Fruit fly (Drosophila melanogaster) whole organism, embryonic: Measurements from ENCODE around the gene CG5509.

Source experiments
- Abd-B ChIP-seq: fragments of 200-800 bp; sonication (Bioruptor generic); optimal IDR thresholded peaks from 2 replicates; lab custom pipeline; 2018; ENCODE audit warnings: missing biosample characterization, mild to moderate bottlenecking, missing genetic modification characterization, moderate library complexity
- B-H1 ChIP-seq: fragments of 200-800 bp; sonication (Bioruptor generic); IDR thresholded peaks from 3 replicates; pipeline ENCODE4 v1.3.6; 2022; ENCODE audit warnings: missing biosample characterization, missing genetic modification characterization
- Bdp1 ChIP-seq: fragments of 200-800 bp; sonication (Bioruptor generic); optimal IDR thresholded peaks from 3 replicates; lab custom pipeline; 2016; ENCODE audit warnings: missing biosample characterization, missing genetic modification characterization
- BtbVII ChIP-seq: fragments of 200-800 bp; sonication (Bioruptor generic); optimal IDR thresholded peaks from 3 replicates; lab custom pipeline; 2017; ENCODE audit warnings: missing biosample characterization, mild to moderate bottlenecking, missing genetic modification characterization
- CG10274 ChIP-seq: fragments of 200-800 bp; sonication (Bioruptor generic); optimal IDR thresholded peaks from 3 replicates; lab custom pipeline; 2017; ENCODE audit warnings: missing biosample characterization, mild to moderate bottlenecking, missing genetic modification characterization
- CG10959 ChIP-seq: fragments of 200-800 bp; sonication (Bioruptor generic); IDR thresholded peaks from 2 replicates; pipeline ENCODE4 v1.3.6; 2022; ENCODE audit warnings: missing biosample characterization, missing genetic modification characterization
- CG12299 ChIP-seq: fragments of 200-800 bp; sonication (Bioruptor generic); optimal IDR thresholded peaks from 2 replicates; lab custom pipeline; 2018; ENCODE audit warnings: missing biosample characterization, mild to moderate bottlenecking, missing genetic modification characterization
- CG12942 ChIP-seq: fragments of 200-800 bp; sonication (Bioruptor generic); optimal IDR thresholded peaks from 3 replicates; lab custom pipeline; 2016; ENCODE audit warnings: missing biosample characterization, missing genetic modification characterization
- CG13287 ChIP-seq: fragments of 200-800 bp; sonication (Bioruptor generic); IDR thresholded peaks from 2 replicates; pipeline ENCODE4 v1.3.6; 2022; ENCODE audit warnings: missing biosample characterization, missing genetic modification characterization; ENCODE audit not compliant: partially characterized antibody
- CG13894 ChIP-seq: fragments of 200-800 bp; sonication (Bioruptor generic); optimal IDR thresholded peaks from 3 replicates; lab custom pipeline; 2018; ENCODE audit warnings: missing biosample characterization, mild to moderate bottlenecking, missing genetic modification characterization, moderate library complexity
- CG17568 ChIP-seq: fragments of 200-800 bp; sonication (Bioruptor generic); optimal IDR thresholded peaks from 2 replicates; lab custom pipeline; 2018; ENCODE audit warnings: missing biosample characterization, mild to moderate bottlenecking, missing genetic modification characterization, moderate library complexity
- CG17829 ChIP-seq: fragments of 200-800 bp; optimal IDR thresholded peaks from 2 replicates; lab custom pipeline; 2019; ENCODE audit warnings: missing biosample characterization, mild to moderate bottlenecking, missing genetic modification characterization, moderate library complexity
- CG30020 ChIP-seq: fragments of 200-800 bp; optimal IDR thresholded peaks from 2 replicates; lab custom pipeline; 2019; ENCODE audit warnings: missing biosample characterization, mild to moderate bottlenecking, missing genetic modification characterization, moderate library complexity
- CG33557 ChIP-seq: fragments of 200-800 bp; sonication (Bioruptor generic); optimal IDR thresholded peaks from 2 replicates; lab custom pipeline; 2019; ENCODE audit warnings: missing biosample characterization, mild to moderate bottlenecking, missing genetic modification characterization, moderate library complexity
- CG34224 ChIP-seq: fragments of 200-800 bp; sonication (Bioruptor generic); IDR thresholded peaks from 3 replicates; pipeline ENCODE4 v1.3.6; 2022; ENCODE audit warnings: missing biosample characterization, missing genetic modification characterization; ENCODE audit not compliant: partially characterized antibody
- CG34422 ChIP-seq: fragments of 200-800 bp; sonication (Bioruptor generic); IDR thresholded peaks from 3 replicates; pipeline ENCODE4 v1.3.6; 2022; ENCODE audit warnings: missing biosample characterization, missing genetic modification characterization
- CG6813 ChIP-seq: fragments of 200-800 bp; sonication (Bioruptor generic); optimal IDR thresholded peaks from 2 replicates; lab custom pipeline; 2017; ENCODE audit warnings: missing biosample characterization, missing genetic modification characterization, mild to moderate bottlenecking, moderate library complexity, missing genetic modification reagents
- CG8281 ChIP-seq: fragments of 200-800 bp; sonication (Bioruptor generic); optimal IDR thresholded peaks from 2 replicates; lab custom pipeline; 2018; ENCODE audit warnings: missing biosample characterization, mild to moderate bottlenecking, missing genetic modification characterization, moderate library complexity
- CG9876 ChIP-seq: fragments of 200-800 bp; sonication (Bioruptor generic); optimal IDR thresholded peaks from 2 replicates; lab custom pipeline; 2016; ENCODE audit warnings: missing biosample characterization, missing genetic modification characterization
- Fer3 ChIP-seq: fragments of 200-800 bp; sonication (Bioruptor generic); optimal IDR thresholded peaks from 2 replicates; lab custom pipeline; 2018; ENCODE audit warnings: missing biosample characterization, mild to moderate bottlenecking, missing genetic modification characterization, moderate library complexity
- Hr3 ChIP-seq: fragments of 200-800 bp; sonication (Bioruptor generic); optimal IDR thresholded peaks from 3 replicates; lab custom pipeline; 2016; ENCODE audit warnings: missing biosample characterization, missing genetic modification characterization
- Hsf ChIP-seq: fragments of 200-800 bp; sonication (Bioruptor generic); optimal IDR thresholded peaks from 3 replicates; lab custom pipeline; 2016; ENCODE audit warnings: missing biosample characterization, missing genetic modification characterization
- Lim3 ChIP-seq: fragments of 200-800 bp; sonication (Bioruptor generic); IDR thresholded peaks from 2 replicates; pipeline ENCODE4 v1.3.6; 2022; ENCODE audit warnings: missing biosample characterization, missing genetic modification characterization
- Mrtf ChIP-seq: fragments of 200-800 bp; sonication (Bioruptor generic); IDR thresholded peaks from 3 replicates; pipeline ENCODE4 v1.3.6; 2022; ENCODE audit warnings: missing biosample characterization, missing genetic modification characterization
- Oaz ChIP-seq: fragments of 200-800 bp; sonication (Bioruptor generic); IDR thresholded peaks from 2 replicates; pipeline ENCODE4 v1.3.6; 2022; ENCODE audit warnings: missing biosample characterization, missing genetic modification characterization
- Oli ChIP-seq: fragments of 200-800 bp; sonication (Bioruptor generic); optimal IDR thresholded peaks from 2 replicates; lab custom pipeline; 2018; ENCODE audit warnings: missing biosample characterization, mild to moderate bottlenecking, missing genetic modification characterization, moderate library complexity
- Ptx1 ChIP-seq: fragments of 200-800 bp; sonication (Bioruptor generic); IDR thresholded peaks from 2 replicates; pipeline ENCODE4 v1.3.6; 2022; ENCODE audit warnings: missing biosample characterization, missing genetic modification characterization
- Rx ChIP-seq: fragments of 200-800 bp; sonication (Bioruptor generic); IDR thresholded peaks from 2 replicates; pipeline ENCODE4 v1.3.6; 2022; ENCODE audit warnings: missing biosample characterization, missing genetic modification characterization
- Sin3A ChIP-seq: fragments of >200 bp; optimal IDR thresholded peaks from 2 replicates; lab custom pipeline; 2018
- ab ChIP-seq: fragments of 200-800 bp; sonication (Bioruptor generic); optimal IDR thresholded peaks from 2 replicates; lab custom pipeline; 2016; ENCODE audit warnings: missing biosample characterization, missing genetic modification characterization
- ash1 ChIP-seq: fragments of 200-800 bp; sonication (Bioruptor generic); optimal IDR thresholded peaks from 2 replicates; lab custom pipeline; 2018; ENCODE audit warnings: missing biosample characterization, mild to moderate bottlenecking, missing genetic modification characterization
- ato ChIP-seq: fragments of 200-800 bp; sonication (Bioruptor generic); IDR thresholded peaks from 2 replicates; pipeline ENCODE4 v1.3.6; 2022; ENCODE audit warnings: missing biosample characterization, missing genetic modification characterization; ENCODE audit not compliant: partially characterized antibody
- bsh ChIP-seq, 2 experiments: fragments of 200-800 bp; sonication (Bioruptor generic); optimal IDR thresholded peaks; 2 replicates each; lab custom pipeline; 2017 to 2018; ENCODE audit warnings: mild to moderate bottlenecking in 2 of 2, missing biosample characterization in 2 of 2, missing genetic modification characterization in 2 of 2, moderate library complexity in 1 of 2
- cato ChIP-seq: fragments of 200-800 bp; sonication (Bioruptor generic); optimal IDR thresholded peaks from 2 replicates; lab custom pipeline; 2016; ENCODE audit warnings: missing biosample characterization, missing genetic modification characterization, borderline replicate concordance
- grau ChIP-seq: fragments of 200-800 bp; optimal IDR thresholded peaks from 3 replicates; lab custom pipeline; 2019; ENCODE audit warnings: missing biosample characterization, mild to moderate bottlenecking, missing genetic modification characterization, moderate library complexity
- gt ChIP-seq: fragments of 200-800 bp; sonication (Bioruptor generic); IDR thresholded peaks from 2 replicates; pipeline ENCODE4 v1.3.6; 2022; ENCODE audit warnings: missing biosample characterization, missing genetic modification characterization
- ham ChIP-seq: fragments of 200-800 bp; sonication (Bioruptor generic); IDR thresholded peaks from 2 replicates; pipeline ENCODE4 v1.3.6; 2022; ENCODE audit warnings: missing biosample characterization, missing genetic modification characterization
- her ChIP-seq: fragments of 200-800 bp; sonication (Bioruptor generic); optimal IDR thresholded peaks from 2 replicates; lab custom pipeline; 2016; ENCODE audit warnings: missing biosample characterization, missing genetic modification characterization
- hkb ChIP-seq, 2 experiments: fragments of 200-800 bp in 1 of 2; fragments of >200 bp in 1 of 2; sonication (Bioruptor generic) in 1 of 2; IDR thresholded peaks in 1 of 2; optimal IDR thresholded peaks in 1 of 2; 2 replicates each; pipeline versions ENCODE4 v1.3.6 to Lab custom; 2017 to 2022; ENCODE audit warnings: missing biosample characterization in 1 of 2, missing genetic modification characterization in 1 of 2
- lmd ChIP-seq: fragments of 200-800 bp; sonication (Bioruptor generic); IDR thresholded peaks from 2 replicates; pipeline ENCODE4 v1.3.6; 2022; ENCODE audit warnings: missing biosample characterization, missing genetic modification characterization
- odd ChIP-seq: fragments of 200-800 bp; sonication (Bioruptor generic); optimal IDR thresholded peaks from 2 replicates; lab custom pipeline; 2017; ENCODE audit warnings: missing biosample characterization, mild to moderate bottlenecking, missing genetic modification characterization
- onecut ChIP-seq: fragments of 200-800 bp; sonication (Bioruptor generic); IDR thresholded peaks from 2 replicates; pipeline ENCODE4 v1.3.6; 2022; ENCODE audit warnings: missing biosample characterization, missing genetic modification characterization
- pho ChIP-seq: fragments of 200-800 bp; sonication (Bioruptor generic); optimal IDR thresholded peaks from 2 replicates; lab custom pipeline; 2016; ENCODE audit warnings: missing biosample characterization, missing genetic modification characterization
- scrt ChIP-seq: fragments of 200-800 bp; sonication (Bioruptor generic); optimal IDR thresholded peaks from 2 replicates; lab custom pipeline; 2018; ENCODE audit warnings: missing biosample characterization, mild to moderate bottlenecking, missing genetic modification characterization, moderate library complexity
- slbo ChIP-seq: fragments of 200-800 bp; sonication (Bioruptor generic); IDR thresholded peaks from 2 replicates; pipeline ENCODE4 v1.3.6; 2022; ENCODE audit warnings: missing biosample characterization, missing genetic modification characterization
- sug ChIP-seq: fragments of 200-800 bp; optimal IDR thresholded peaks from 2 replicates; lab custom pipeline; 2019; ENCODE audit warnings: missing biosample characterization, mild to moderate bottlenecking, missing genetic modification characterization, moderate library complexity
- twi ChIP-seq: fragments of 200-800 bp; optimal IDR thresholded peaks from 2 replicates; lab custom pipeline; 2019; ENCODE audit warnings: missing biosample characterization, mild to moderate bottlenecking, missing genetic modification characterization, moderate library complexity
- vfl ChIP-seq: fragments of 200-800 bp; sonication (Bioruptor generic); optimal IDR thresholded peaks from 2 replicates; lab custom pipeline; 2016; ENCODE audit warnings: missing biosample characterization, missing genetic modification characterization

CG5509 gene

dm6 chr3R:12406235-12407196 lies 45.7 kb upstream of the CG5509 start, which contains the start of gene CG5167 (continued):
- TF ChIP-seq Lim3 (no peak), cato (GFP tag; lab: Kevin White, UChicago) (no peak), CG30020 (tag; lab: Kevin White, UChicago) (peak; percentile 5), CG12299 (tag; lab: Kevin White, UChicago) (no peak), Mrtf (GFP tag; lab: Robert Waterston, UW) (no peak), Oaz (GFP tag; lab: Robert Waterston, UW) (no peak), CG13894 (peak; percentile 13), hkb (optimal IDR thresholded peaks at IDR 0.05; lab: Kevin White, UChicago) (no peak), hkb (GFP tag; IDR thresholded peaks at IDR 0.05; lab: Robert Waterston, UW) (peak; percentile 59), CG34422 (GFP tag; lab: Robert Waterston, UW) (0 out of 3 replicates have a peak, but pooled peaks have one; percentile 30), lmd (peak; percentile 16; the same call in 1 of the 2 replicates), CG34224 (peak; percentile 43; the same call in 2 of the 3 replicates), CG12942 (peak; percentile 18), CG8281 (no peak), BtbVII (GFP tag; lab: Kevin White, UChicago) (peak; percentile 63), grau (tag; lab: Kevin White, UChicago) (peak; percentile 56), Oli (tag; lab: Kevin White, UChicago) (peak; percentile 2), vfl (no peak), Rx (no peak), CG10959 (GFP tag; lab: Robert Waterston, UW) (no peak), CG17829 (tag; lab: Kevin White, UChicago) (peak; percentile 54), CG33557 (GFP tag; lab: Kevin White, UChicago) (peak; percentile 19), bsh (GFP tag; optimal IDR thresholded peaks at IDR 0.05; lab: Kevin White, UChicago) (peak; percentile 28 to 82), ato (no peak), Sin3A (lab: Kevin White, UChicago) (no peak), Fer3 (peak; percentile 35), Hsf (GFP tag; lab: Kevin White, UChicago) (no peak), CG9876 (GFP tag; lab: Kevin White, UChicago) (no peak), CG6813 (GFP tag; lab: Kevin White, UChicago) (no peak), slbo (GFP tag; lab: Robert Waterston, UW) (no peak; the same call in 1 of the 2 replicates), pho (GFP tag; lab: Kevin White, UChicago) (peak; percentile 18), B-H1 (peak; percentile 11; the same call in 1 of the 3 replicates), odd (peak; percentile 3), scrt (GFP tag; lab: Kevin White, UChicago) (peak; percentile 27), CG10274 (GFP tag; lab: Kevin White, UChicago) (no peak), ab (GFP tag; lab: Kevin White, UChicago) (no peak), gt (GFP tag; lab: Robert Waterston, UW) (no peak), ham (GFP tag; lab: Robert Waterston, UW) (no peak), Abd-B (GFP tag; lab: Kevin White, UChicago) (no peak), CG17568 (no peak), twi (tag; lab: Kevin White, UChicago) (no peak), Ptx1 (GFP tag; lab: Robert Waterston, UW) (no peak), Hr3 (no peak), sug (peak; percentile 36), ash1 (GFP tag; lab: Kevin White, UChicago) (no peak), onecut (GFP tag; lab: Robert Waterston, UW) (peak; percentile 23; the same call in 1 of the 2 replicates), her (GFP tag; lab: Kevin White, UChicago) (no peak), CG13287 (peak; percentile 52; the same call in 1 of the 2 replicates), Bdp1 (GFP tag; lab: Kevin White, UChicago) (no peak)
